2 worm cellular contexts compared by ENCODE assay signal in the genomic region with DNA sequence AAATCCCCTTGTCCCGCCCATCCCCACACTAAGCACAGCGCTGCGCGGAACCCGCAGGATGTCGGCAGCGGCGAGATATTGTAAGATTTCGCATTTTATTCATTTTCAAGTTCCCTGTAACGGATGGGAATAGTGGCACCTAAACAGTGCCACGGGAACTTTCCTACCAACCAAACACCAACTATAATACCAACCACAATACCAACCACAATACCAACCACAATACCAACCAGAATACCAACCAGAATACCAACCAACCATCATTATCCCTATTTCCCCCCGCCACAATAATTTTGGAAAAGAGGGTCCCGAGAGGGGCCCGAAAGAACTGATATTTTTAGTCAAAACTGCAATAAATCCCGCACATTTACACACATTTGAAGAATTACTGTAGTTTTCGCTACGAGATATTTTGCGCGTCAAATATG.
TF ChIP-seq lines count a peak whose summit lies in the region.

No protein-coding gene starts in this region.

TF ChIP-seq in whole organism, L4 larva, 104 proteins besides CTCF, POLR2A, EP300 and RAD21 (continued from another document):
- TF ChIP-seq ceh-32 (tag; optimal IDR thresholded peaks at IDR 0.05; lab: Kevin White, UChicago; ENCODE audit: poor library complexity) (no peak), zag-1 (tag; optimal IDR thresholded peaks at IDR 0.05; lab: Kevin White, UChicago) (no peak), nhr-10 (tag; optimal IDR thresholded peaks at IDR 0.05; lab: Kevin White, UChicago) (no peak), Y48G9A.11 (GFP tag; IDR thresholded peaks at IDR 0.05; lab: Robert Waterston, UW) (peak; percentile 58; the same call in 1 of the 2 replicates), rbr-2 (tag; optimal IDR thresholded peaks at IDR 0.05; lab: Kevin White, UChicago) (no peak), nhr-111 (GFP tag; optimal IDR thresholded peaks at IDR 0.05; lab: Kevin White, UChicago) (no peak), ceh-44 (GFP tag; IDR thresholded peaks at IDR 0.05; lab: Robert Waterston, UW) (no peak), ZK546.5 (tag; optimal IDR thresholded peaks at IDR 0.05; lab: Kevin White, UChicago) (no peak), lin-38 (GFP tag; IDR thresholded peaks at IDR 0.05; lab: Robert Waterston, UW) (peak; percentile 55), madf-9 (GFP tag; conservative IDR thresholded peaks at IDR 0.05; lab: Robert Waterston, UW) (no peak), mdl-1 (tag; optimal IDR thresholded peaks at IDR 0.05; lab: Kevin White, UChicago) (no peak), F10B5.3 (tag; optimal IDR thresholded peaks at IDR 0.05; lab: Kevin White, UChicago) (no peak), egl-43 (GFP tag; IDR thresholded peaks at IDR 0.05; lab: Robert Waterston, UW) (0 out of 2 replicates have a peak, but pooled peaks have one; percentile 5), tag-97 (GFP tag; IDR thresholded peaks at IDR 0.05; lab: Robert Waterston, UW) (no peak), unc-130 (GFP tag; optimal IDR thresholded peaks at IDR 0.05; lab: Kevin White, UChicago) (peak; percentile 78), dpl-1 (GFP tag; optimal IDR thresholded peaks at IDR 0.05; lab: Kevin White, UChicago) (no peak), nhr-28 (tag; optimal IDR thresholded peaks at IDR 0.05; lab: Kevin White, UChicago) (no peak), nhr-237 (tag; optimal IDR thresholded peaks at IDR 0.05; lab: Kevin White, UChicago) (no peak), fos-1 (tag; optimal IDR thresholded peaks at IDR 0.05; lab: Kevin White, UChicago) (no peak), nhr-42 (GFP tag; IDR thresholded peaks at IDR 0.05; lab: Robert Waterston, UW) (no peak; the same call in 1 of the 2 replicates), ceh-28 (tag; optimal IDR thresholded peaks at IDR 0.05; lab: Kevin White, UChicago) (no peak), unc-62 (GFP tag; optimal IDR thresholded peaks at IDR 0.05 in 1 of 2; lab: Kevin White, UChicago) (no peak), unc-62 (tag; optimal IDR thresholded peaks at IDR 0.05; lab: Kevin White, UChicago) (no peak), lin-13 (GFP tag; optimal IDR thresholded peaks at IDR 0.05; lab: Kevin White, UChicago) (no peak), Y75B8A.6 (GFP tag; IDR thresholded peaks at IDR 0.05; lab: Robert Waterston, UW) (no peak), zfp-2 (tag; optimal IDR thresholded peaks at IDR 0.05; lab: Kevin White, UChicago) (no peak), snpc-1.2 (GFP tag; IDR thresholded peaks at IDR 0.05; lab: Robert Waterston, UW) (peak; percentile 20; the same call in 1 of the 2 replicates), mxl-3 (GFP tag; optimal IDR thresholded peaks at IDR 0.05; lab: Kevin White, UChicago) (no peak), ceh-62 (tag; optimal IDR thresholded peaks at IDR 0.05; lab: Kevin White, UChicago) (no peak), duxl-1 (tag; optimal IDR thresholded peaks at IDR 0.05; lab: Kevin White, UChicago; ENCODE audit: poor library complexity) (peak; percentile 28), ceh-82 (tag; optimal IDR thresholded peaks at IDR 0.05; lab: Kevin White, UChicago) (no peak), ama-1 (optimal IDR thresholded peaks at IDR 0.05; lab: Kevin White, UChicago) (peak; percentile 90), mes-2 (tag; optimal IDR thresholded peaks at IDR 0.05; lab: Kevin White, UChicago; ENCODE audit: poor library complexity, severe bottlenecking) (no peak), vab-7 (GFP tag; IDR thresholded peaks at IDR 0.05; lab: Robert Waterston, UW) (0 out of 2 replicates have a peak, but pooled peaks have one; percentile 17), Y5F2A.4 (GFP tag; optimal IDR thresholded peaks at IDR 0.05; lab: Kevin White, UChicago) (no peak), hmg-1.1 (GFP tag; IDR thresholded peaks at IDR 0.05; lab: Robert Waterston, UW) (peak; percentile 32; the same call in 1 of the 2 replicates), nhr-77 (tag; optimal IDR thresholded peaks at IDR 0.05; lab: Kevin White, UChicago) (no peak), arid-1 (GFP tag; conservative IDR thresholded peaks at IDR 0.05; lab: Robert Waterston, UW) (no peak), T20F7.1 (GFP tag; optimal IDR thresholded peaks at IDR 0.05; lab: Kevin White, UChicago) (no peak), T26A8.4 (GFP tag; IDR thresholded peaks at IDR 0.05; lab: Robert Waterston, UW) (no peak; the same call in 1 of the 2 replicates), spr-1 (tag; optimal IDR thresholded peaks at IDR 0.05; lab: Kevin White, UChicago) (peak; percentile 33), pqm-1 (tag; optimal IDR thresholded peaks at IDR 0.05; lab: Kevin White, UChicago) (no peak), nhr-6 (tag; optimal IDR thresholded peaks at IDR 0.05; lab: Kevin White, UChicago) (no peak), php-3 (GFP tag; IDR thresholded peaks at IDR 0.05; lab: Robert Waterston, UW) (no peak), nhr-41 (GFP tag; IDR thresholded peaks at IDR 0.05; lab: Robert Waterston, UW) (no peak), lir-3 (tag; optimal IDR thresholded peaks at IDR 0.05; lab: Kevin White, UChicago) (no peak), attf-4 (tag; optimal IDR thresholded peaks at IDR 0.05; lab: Kevin White, UChicago) (no peak), egl-27 (tag; optimal IDR thresholded peaks at IDR 0.05; lab: Kevin White, UChicago) (no peak), hlh-11 (tag; optimal IDR thresholded peaks at IDR 0.05; lab: Kevin White, UChicago) (no peak), hlh-30 (tag; optimal IDR thresholded peaks at IDR 0.05; lab: Kevin White, UChicago; ENCODE audit: insufficient read depth) (no peak), mdt-29 (GFP tag; IDR thresholded peaks at IDR 0.05; lab: Robert Waterston, UW) (peak; percentile 73; the same call in 1 of the 2 replicates), lim-7 (GFP tag; IDR thresholded peaks at IDR 0.05; lab: Robert Waterston, UW) (peak; percentile 56; the same call in 1 of the 2 replicates), nhr-48 (tag; optimal IDR thresholded peaks at IDR 0.05; lab: Kevin White, UChicago) (no peak), F49E8.2 (tag; optimal IDR thresholded peaks at IDR 0.05; lab: Kevin White, UChicago; ENCODE audit: borderline replicate concordance) (peak; percentile 75)

TF ChIP-seq in whole organism, young adult, 124 proteins besides CTCF, POLR2A, EP300 and RAD21 (continued from another document):
- 0 out of 2 replicates have a peak, but pooled peaks have one; percentile 12 for TF ChIP-seq zfh-2 (GFP tag; conservative IDR thresholded peaks at IDR 0.05; lab: Robert Waterston, UW)
- peak; percentile 86 for TF ChIP-seq aptf-2 (GFP tag; conservative IDR thresholded peaks at IDR 0.05; lab: Robert Waterston, UW)
- peak; percentile 97 for TF ChIP-seq D2030.7 (GFP tag; IDR thresholded peaks at IDR 0.05; lab: Robert Waterston, UW)
- peak; percentile 97 for TF ChIP-seq snpc-3.4 (tag; optimal IDR thresholded peaks at IDR 0.05; lab: Kevin White, UChicago)
- TF ChIP-seq mcd-1 (GFP tag; IDR thresholded peaks at IDR 0.05; lab: Robert Waterston, UW): peak; percentile 56
- TF ChIP-seq ztf-25 (GFP tag; IDR thresholded peaks at IDR 0.05; lab: Robert Waterston, UW): peak; percentile 81; the same call in 1 of the 2 replicates
- TF ChIP-seq ceh-27 (GFP tag; optimal IDR thresholded peaks at IDR 0.05; lab: Kevin White, UChicago): peak; percentile 26
- peak; percentile 30 for TF ChIP-seq efl-1 (GFP tag; optimal IDR thresholded peaks at IDR 0.05; lab: Kevin White, UChicago)
- TF ChIP-seq Y53F4B.3 (GFP tag; IDR thresholded peaks at IDR 0.05; lab: Robert Waterston, UW): 0 out of 2 replicates have a peak, but pooled peaks have one; percentile 15
- no peak; the same call in 1 of the 2 replicates for TF ChIP-seq nfyb-1 (GFP tag; IDR thresholded peaks at IDR 0.05; lab: Robert Waterston, UW)
- peak; percentile 88; the same call in 1 of the 2 replicates for TF ChIP-seq nfya-2 (GFP tag; IDR thresholded peaks at IDR 0.05; lab: Robert Waterston, UW)
- TF ChIP-seq F37B4.10 (GFP tag; IDR thresholded peaks at IDR 0.05; lab: Robert Waterston, UW): no peak
- peak; percentile 54 for TF ChIP-seq ceh-100 (GFP tag; IDR thresholded peaks at IDR 0.05; lab: Robert Waterston, UW)
- TF ChIP-seq F52B5.7 (tag; optimal IDR thresholded peaks at IDR 0.05; lab: Kevin White, UChicago): no peak
- TF ChIP-seq ceh-40 (GFP tag; IDR thresholded peaks at IDR 0.05; lab: Robert Waterston, UW): no peak
- TF ChIP-seq xnd-1 (tag; optimal IDR thresholded peaks at IDR 0.05; lab: Kevin White, UChicago): peak; percentile 58
- peak; percentile 83 for TF ChIP-seq lin-26 (GFP tag; IDR thresholded peaks at IDR 0.05; lab: Robert Waterston, UW)
- peak; percentile 56 for TF ChIP-seq lin-54 (GFP tag; optimal IDR thresholded peaks at IDR 0.05; lab: Kevin White, UChicago)
- TF ChIP-seq rcor-1 (GFP tag; IDR thresholded peaks at IDR 0.05; lab: Robert Waterston, UW): peak; percentile 78
TF ChIP-seq in whole organism, young adult: peak in this region for 45.
